Fruit fly (Drosophila melanogaster) S2 (cell line): ENCODE measurements around the gene tok.

Source experiments
- CG8478 ChIP-seq: fragments of >200 bp; optimal IDR thresholded peaks from 2 replicates; lab custom pipeline; 2018
- CTCF ChIP-seq, 2 experiments: fragments of >200 bp; optimal IDR thresholded peaks; 2 replicates each; lab custom pipeline; 2018

tok gene

DNA sequence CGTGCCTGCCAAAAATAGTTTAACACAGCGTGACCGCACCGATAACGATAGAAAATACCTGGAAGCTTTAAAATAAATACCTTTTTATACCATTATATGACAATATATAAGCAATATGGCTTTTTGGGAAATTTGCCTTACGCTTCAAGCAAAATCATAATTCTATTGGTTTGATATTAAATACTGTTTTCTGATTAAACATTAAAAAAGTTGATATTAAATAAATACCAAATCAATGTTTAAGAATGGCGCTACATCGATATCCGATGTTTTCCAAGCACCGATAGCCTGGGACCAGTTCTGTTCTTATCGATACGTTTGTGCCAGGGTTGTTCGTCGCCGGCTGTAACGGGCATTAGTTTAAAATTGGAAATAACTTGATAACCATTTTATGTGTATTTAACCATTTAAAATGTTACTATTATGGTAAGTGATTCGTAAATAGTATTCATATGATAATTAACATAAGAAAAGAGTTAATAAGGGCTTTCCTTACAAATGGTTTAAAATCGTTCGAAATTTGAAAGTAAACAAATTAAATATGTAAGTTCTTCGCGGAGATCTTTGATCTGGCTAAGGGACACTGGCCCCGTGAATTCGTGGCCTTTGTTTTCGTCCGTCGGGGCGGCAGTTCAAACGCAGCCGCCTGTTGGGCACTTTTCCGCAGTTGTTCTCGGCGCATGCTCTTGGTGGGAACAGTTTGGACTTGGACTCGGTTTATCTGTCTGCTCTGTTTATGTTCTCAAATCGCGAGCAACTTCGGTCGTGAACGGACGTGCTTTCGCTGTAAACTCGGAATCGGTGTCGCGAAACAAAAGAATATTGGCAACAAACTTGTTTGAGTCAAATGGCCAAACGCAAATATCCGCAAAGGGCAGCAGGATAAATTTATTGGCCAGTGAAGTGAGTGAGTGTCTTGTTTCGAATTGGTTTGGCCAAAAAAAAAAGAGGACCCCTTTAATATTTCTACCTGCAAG, at the start of gene tok, which contains the start of gene CG13630:
TSS of gene tok (plus strand) at position 384 of the 977 bp plus-strand sequence.
TSS of gene CG13630 (minus strand) at position 51 of the 977 bp plus-strand sequence.
- TF ChIP-seq CG8478 (lab: Kevin White, UChicago), result no peak
- no peak for TF ChIP-seq CTCF (optimal IDR thresholded peaks at IDR 0.05; lab: Kevin White, UChicago)

DNA sequence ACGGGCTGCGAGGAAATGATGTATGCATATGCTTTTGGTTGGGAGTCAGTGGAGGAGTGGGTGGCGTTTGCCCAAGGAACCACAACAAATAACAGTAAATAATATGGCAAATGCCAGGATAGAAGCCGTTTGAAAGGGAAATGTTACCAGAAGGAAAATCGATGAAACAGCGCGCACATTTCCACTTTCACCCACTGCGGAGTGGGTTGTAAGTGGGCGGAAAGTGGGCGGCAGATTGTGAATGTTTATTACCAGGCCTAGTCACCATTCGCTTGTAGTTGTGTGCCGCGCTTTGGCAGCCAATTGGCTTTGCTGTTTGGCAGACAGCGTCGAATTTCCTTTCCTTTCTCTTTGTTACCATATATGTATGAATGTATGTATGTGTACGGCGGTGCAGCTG, 47.8 kb upstream of the tok start:
- no peak for TF ChIP-seq CG8478 (lab: Kevin White, UChicago)
- TF ChIP-seq CTCF (optimal IDR thresholded peaks at IDR 0.05; lab: Kevin White, UChicago), result no peak

DNA sequence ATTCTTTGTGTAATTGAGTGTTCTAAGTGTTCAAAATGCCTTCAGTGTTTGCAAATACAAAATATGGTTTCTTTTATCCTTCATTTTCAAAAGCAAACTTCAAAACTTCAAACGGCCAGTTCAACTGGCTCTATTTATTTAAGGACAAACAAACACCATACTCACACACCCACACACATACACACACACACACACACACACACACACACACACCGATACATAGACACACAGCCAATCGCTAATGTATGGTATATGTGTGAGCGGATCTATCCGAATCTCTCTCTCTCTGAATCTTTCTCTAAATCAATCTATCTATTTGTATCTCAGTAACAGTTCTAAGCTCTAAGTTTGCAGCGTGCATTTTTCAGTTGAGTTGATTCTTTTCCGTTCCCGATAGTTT, 26.6 kb upstream of the tok start:
- no peak for TF ChIP-seq CG8478 (lab: Kevin White, UChicago)
- no peak for TF ChIP-seq CTCF (optimal IDR thresholded peaks at IDR 0.05; lab: Kevin White, UChicago)

DNA sequence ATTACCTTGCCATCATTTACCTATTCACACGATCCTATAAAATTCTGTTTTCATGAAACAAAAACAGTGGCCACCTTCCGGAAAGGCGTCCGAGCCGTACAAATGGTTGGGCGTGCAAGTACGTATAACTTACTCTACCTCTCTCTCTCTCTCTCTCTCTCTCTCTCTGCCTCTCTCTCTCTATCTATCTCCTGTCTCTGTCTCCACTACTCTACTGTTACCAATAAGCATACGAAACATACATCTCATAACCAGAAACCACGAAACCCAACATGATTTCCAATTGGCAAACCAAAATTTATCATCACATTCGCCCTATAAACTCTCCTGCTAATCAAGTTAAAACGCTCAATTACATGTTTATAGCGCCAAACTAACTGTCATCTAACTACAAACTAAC, 20.2 kb upstream of the tok start:
- TF ChIP-seq CTCF (optimal IDR thresholded peaks at IDR 0.05; lab: Kevin White, UChicago) (no peak), CG8478 (lab: Kevin White, UChicago) (no peak)

DNA sequence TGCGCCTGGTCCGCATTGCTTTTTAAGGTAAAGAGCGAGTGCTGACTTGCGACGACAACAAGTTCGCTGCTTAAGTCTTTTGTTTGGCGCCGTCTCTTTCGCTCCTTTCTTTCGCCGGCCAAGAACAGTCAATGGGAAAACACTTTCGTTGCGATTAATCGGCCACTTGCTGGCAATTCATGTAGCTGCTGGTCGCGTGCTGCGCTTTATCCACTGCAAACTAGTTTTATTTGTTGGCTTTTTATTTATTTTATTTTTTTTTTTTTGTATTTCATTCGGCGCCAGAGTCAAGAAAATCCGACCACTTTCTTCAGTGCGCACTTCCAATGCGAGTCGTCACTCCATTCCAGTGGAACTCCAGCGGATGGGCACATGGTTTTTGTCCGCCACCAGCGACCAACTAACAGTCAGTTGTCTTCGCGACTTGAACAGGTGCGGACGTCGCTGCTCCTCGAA, 7.1 kb upstream of the tok start, which contains the start of the genes CG13627 and CG46316:
TSS of gene CG13627 (plus strand) at position 406 of the 456 bp plus-strand sequence.
TSS of gene CG46316 (plus strand) at position 406 of the 456 bp plus-strand sequence.
- no peak for TF ChIP-seq CTCF (optimal IDR thresholded peaks at IDR 0.05; lab: Kevin White, UChicago)
- TF ChIP-seq CG8478 (lab: Kevin White, UChicago), result no peak

DNA sequence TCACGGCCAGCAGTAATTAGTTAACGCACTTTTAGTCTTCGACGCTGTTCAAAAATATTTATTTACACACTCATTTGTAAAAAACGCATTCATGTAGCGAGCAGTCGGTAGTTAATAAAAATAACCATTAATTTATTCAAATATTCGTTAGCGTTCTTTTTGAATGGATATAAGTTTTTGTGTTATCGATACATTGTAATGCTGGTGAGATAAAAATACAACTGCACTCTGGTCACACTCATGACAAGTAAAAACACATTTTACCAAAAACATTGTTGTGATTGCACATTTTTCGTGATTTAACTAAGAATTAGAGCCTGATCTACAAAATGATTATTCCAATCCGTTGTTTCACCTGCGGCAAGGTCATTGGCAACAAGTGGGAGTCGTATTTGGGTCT, 2.2 kb upstream of the tok start, which contains the start of gene Polr2L:
TSS of gene Polr2L (plus strand) at position 223 of the 400 bp plus-strand sequence.
- TF ChIP-seq CTCF (optimal IDR thresholded peaks at IDR 0.05; lab: Kevin White, UChicago) (no peak), CG8478 (lab: Kevin White, UChicago) (no peak)

DNA sequence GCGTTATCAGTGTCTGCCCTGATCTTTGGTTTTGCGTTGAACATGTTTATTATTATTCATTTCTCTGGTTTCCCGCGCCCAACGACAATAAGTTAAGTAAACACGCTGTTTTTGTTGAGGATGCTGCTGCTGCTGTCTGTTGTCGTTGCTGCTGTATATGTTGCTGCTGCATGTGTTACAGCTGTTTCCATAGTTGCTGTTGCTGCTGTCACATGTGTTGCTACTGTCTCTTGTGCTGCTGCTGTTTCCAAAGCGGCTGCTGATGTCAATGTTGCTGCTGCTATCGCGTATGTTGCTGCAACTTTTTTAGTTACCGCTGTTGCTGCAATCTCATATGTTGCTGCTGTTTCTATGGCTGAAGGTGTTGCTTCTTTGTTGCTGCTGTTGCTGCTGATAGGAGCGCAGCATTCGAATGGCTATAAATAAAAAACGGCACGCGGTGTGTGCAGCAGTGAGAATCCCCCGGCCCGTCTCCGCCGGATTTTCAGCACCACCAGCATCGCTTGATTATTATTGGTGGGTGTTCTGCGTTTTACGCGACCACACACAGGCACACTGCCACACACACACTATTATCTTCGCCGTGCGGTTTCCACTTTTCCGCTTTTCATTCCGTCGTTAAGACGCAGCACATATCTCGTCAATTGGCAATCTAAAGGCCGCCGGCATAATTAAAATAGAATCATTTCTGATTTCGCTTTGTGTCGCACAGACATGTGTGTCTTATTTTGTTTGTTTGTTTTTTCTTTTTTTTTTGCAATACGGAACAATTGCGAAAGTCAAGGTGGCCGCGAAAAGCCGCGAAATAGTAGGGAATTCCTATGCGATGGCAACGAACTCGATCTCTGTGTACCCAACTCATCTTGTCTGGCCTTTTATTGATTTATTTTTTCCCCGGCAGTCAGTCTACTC, 1.2 kb downstream of the tok start:
- TF ChIP-seq CTCF (optimal IDR thresholded peaks at IDR 0.05; lab: Kevin White, UChicago) (no peak), CG8478 (lab: Kevin White, UChicago) (no peak)

DNA sequence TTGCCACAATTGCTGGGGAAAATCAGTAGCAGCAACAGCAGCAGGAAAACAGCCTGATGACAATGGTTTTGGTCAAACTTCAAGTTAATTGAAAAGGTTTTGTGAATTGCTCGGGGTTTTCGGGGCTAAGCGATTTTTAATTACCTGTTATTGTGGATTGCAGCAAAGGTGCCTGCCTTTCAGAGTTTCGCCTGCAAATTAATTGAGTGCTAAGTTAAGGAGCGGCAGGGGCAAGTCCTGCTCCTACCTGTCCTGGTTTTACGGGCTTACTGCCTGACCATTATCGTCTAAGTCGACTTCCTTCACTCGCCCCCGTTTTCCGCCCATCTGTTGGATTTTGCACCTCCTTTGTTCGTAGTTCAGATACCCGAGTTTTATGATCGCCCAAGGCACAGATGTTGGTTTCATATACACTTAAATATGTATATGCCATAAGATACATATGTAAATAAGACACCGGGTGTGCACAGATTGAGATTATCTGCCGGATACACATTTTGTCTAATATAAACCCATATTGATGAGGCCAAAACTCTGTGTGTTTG, 6.9 kb downstream of the tok start:
- TF ChIP-seq CTCF (optimal IDR thresholded peaks at IDR 0.05; lab: Kevin White, UChicago), result no peak
- TF ChIP-seq CG8478 (lab: Kevin White, UChicago), result no peak

DNA sequence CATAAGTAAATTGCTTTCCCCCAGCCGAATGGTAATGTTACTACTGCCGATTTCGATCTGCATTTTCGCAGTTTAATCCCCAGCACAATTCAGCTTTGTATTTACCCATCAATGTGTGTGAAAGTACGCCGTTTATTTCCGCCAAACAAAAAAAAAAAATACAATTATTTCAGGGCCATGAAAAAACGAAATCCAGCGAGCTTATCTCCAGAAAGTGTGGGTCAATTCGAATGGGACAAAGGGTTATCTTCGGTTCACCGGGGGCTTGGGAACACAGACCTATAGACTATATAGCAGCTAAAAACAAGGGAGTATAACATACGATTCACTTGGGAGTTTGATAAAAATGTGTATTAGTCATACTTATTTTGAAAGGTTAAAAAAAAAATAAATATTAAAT, 7.5 kb downstream of the tok start:
- TF ChIP-seq CG8478 (lab: Kevin White, UChicago) (no peak), CTCF (optimal IDR thresholded peaks at IDR 0.05; lab: Kevin White, UChicago) (no peak)

DNA sequence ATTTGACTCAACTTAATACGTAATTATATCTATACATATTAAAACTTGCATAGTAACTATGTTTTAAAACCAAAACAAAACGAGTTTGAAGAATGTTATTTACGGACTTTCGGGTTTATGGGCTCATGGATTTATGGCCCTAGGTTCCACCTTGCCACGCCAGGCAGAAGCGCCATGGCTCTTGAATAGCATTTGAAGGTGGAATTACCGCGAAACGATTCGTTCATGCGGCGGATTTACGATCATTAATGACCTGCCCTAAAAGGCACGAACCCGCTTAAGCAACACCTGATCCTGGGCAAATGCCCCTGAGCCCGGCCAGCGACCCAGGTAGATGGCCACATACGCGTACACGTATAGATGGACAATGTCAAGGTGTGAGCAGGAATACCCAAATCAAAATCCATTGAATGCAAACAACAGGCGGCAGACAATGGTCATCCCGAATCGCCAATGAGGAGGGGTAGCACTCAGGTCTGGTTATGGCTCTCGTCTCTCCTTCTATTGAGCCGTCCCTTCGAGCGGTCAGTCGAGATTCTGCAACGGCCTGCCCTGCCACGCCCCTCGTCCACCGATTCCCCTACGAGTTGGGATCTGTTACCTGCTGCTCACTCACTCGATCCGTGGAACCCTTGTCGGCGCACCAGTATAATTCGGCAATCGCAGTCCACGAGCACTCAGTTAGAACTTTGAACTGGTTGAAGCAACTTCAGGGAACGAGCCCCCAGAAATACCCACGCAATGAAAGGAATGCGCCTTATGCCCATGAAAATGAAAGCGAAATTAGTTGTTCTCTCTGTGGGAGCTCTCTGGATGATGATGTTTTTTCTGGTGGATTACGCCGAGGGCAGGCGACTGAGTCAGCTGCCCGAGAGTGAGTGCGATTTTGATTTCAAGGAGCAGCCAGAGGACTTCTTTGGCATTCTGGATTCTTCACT, 29.8 kb downstream of the tok start, which contains the start of gene tld:
TSS of gene tld (plus strand) at position 677 of the 938 bp plus-strand sequence.
- no peak for TF ChIP-seq CG8478 (lab: Kevin White, UChicago)
- TF ChIP-seq CTCF (optimal IDR thresholded peaks at IDR 0.05; lab: Kevin White, UChicago), result no peak

DNA sequence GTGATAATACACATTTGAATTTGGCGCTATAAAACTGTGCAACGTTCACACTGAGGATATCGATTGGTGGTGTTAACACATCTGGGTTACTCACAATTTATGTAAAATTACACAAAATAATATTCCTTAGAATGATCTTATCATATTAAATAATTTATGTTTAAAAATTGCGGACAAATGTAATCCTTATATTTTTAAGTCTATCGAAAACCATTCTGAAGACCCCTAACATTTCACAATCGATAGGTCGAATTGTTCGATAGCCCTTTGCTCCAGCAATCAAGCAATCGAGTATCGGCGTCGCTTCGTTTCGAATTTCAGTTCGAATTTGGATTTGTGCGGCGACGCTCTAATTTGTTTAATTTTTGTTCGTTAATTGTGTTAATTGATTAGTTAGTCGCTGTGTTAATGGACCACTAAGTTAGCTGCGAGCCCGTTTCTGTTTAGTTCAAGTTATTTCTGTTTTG, 34.1 kb downstream of the tok start, which contains the start of gene asp:
TSS of gene asp (plus strand) at position 289 of the 467 bp plus-strand sequence.
- no peak for TF ChIP-seq CTCF (optimal IDR thresholded peaks at IDR 0.05; lab: Kevin White, UChicago)
- TF ChIP-seq CG8478 (lab: Kevin White, UChicago), result no peak

DNA sequence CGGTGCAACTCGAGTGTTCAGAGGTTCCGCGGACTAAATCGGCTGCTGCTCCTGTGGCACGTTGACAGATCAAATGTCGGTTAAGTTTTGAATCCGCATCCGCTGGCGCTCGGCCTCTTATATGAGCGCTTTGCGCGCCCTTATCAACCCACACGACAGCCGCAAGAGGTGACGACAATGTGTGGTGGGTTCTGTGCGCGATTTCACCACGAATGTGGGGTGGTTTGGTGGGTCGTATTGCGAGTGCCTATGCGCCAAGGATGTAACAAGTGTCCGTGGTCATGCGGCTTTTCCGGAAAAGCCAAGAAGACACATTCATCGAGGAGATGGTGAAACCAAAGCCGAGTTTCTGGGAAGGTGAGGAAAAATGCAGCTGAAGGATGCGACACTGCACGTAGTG, 45.5 kb downstream of the tok start, which contains the start of gene AstA:
TSS of gene AstA (minus strand) at position 101 of the 400 bp plus-strand sequence.
- TF ChIP-seq CTCF (optimal IDR thresholded peaks at IDR 0.05; lab: Kevin White, UChicago), result no peak
- TF ChIP-seq CG8478 (lab: Kevin White, UChicago), result no peak
